Fruit fly (Drosophila melanogaster): ENCODE measurements around the gene CG13630.

The CG13630 gene

DNA sequence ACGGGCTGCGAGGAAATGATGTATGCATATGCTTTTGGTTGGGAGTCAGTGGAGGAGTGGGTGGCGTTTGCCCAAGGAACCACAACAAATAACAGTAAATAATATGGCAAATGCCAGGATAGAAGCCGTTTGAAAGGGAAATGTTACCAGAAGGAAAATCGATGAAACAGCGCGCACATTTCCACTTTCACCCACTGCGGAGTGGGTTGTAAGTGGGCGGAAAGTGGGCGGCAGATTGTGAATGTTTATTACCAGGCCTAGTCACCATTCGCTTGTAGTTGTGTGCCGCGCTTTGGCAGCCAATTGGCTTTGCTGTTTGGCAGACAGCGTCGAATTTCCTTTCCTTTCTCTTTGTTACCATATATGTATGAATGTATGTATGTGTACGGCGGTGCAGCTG lies 47.5 kb downstream of the CG13630 start:
- TF ChIP-seq prd (optimal IDR thresholded peaks at IDR 0.05) (no peak), prd (GFP tag; IDR thresholded peaks at IDR 0.05) (no peak), chinmo (GFP tag; IDR thresholded peaks at IDR 0.05; ENCODE audit: partially characterized antibody) (0 out of 4 replicates have a peak, but pooled peaks have one; percentile 6), abd-A (tag; optimal IDR thresholded peaks at IDR 0.05) (peak; percentile 50), H2.0 (GFP tag; IDR thresholded peaks at IDR 0.05) (no peak), hkb (optimal IDR thresholded peaks at IDR 0.05) (no peak), hkb (GFP tag; IDR thresholded peaks at IDR 0.05) (no peak), schlank (tag; optimal IDR thresholded peaks at IDR 0.05) (no peak), CG8478 (optimal IDR thresholded peaks at IDR 0.05) (no peak), CG4617 (GFP tag; optimal IDR thresholded peaks at IDR 0.05; ENCODE audit: borderline replicate concordance) (no peak), MTF-1 (GFP tag; optimal IDR thresholded peaks at IDR 0.05; ENCODE audit: borderline replicate concordance) (no peak), cad (GFP tag; optimal IDR thresholded peaks at IDR 0.05) (no peak), Dip2 (GFP tag; IDR thresholded peaks at IDR 0.05) (no peak), onecut (GFP tag; IDR thresholded peaks at IDR 0.05) (peak; percentile 84), Rfx (GFP tag; IDR thresholded peaks at IDR 0.05) (no peak), Eip74EF (GFP tag; optimal IDR thresholded peaks at IDR 0.05) (no peak), CG4854 (GFP tag; optimal IDR thresholded peaks at IDR 0.05) (no peak), lov (optimal IDR thresholded peaks at IDR 0.05) (no peak), lov (GFP tag; IDR thresholded peaks at IDR 0.05) (no peak)

Measured in whole organism, embryonic.